Worm (Caenorhabditis elegans): ENCODE results near the gene tyr-2.
A peak's percentile ranks its signal among the peaks of the same experiment; 100 is the strongest.

tyr-2 gene

DNA sequence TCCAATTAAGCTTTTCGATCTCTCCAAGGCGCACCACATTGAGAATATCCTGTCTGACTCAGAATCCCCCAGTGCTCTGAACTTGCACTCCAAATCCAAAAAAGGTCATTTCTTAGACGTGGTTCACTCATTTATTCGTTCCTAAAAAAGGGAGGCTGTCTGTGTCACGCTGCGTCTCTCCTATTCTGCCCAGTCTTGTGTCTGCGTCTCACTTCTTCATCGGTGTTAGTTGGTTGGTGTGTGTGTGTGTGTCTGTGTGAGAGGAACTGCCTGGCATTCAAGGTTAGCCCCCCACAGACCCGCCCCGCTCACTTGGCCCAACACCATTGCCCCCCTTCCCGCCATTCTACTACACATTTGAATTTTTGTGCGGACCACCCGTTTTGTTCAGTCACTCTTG, 26.5 kb upstream of the tyr-2 start (continued):
- no peak for TF ChIP-seq lin-29 (GFP tag; IDR thresholded peaks at IDR 0.05)
- TF ChIP-seq lin-13 (GFP tag; optimal IDR thresholded peaks at IDR 0.05): no peak
- no peak for TF ChIP-seq gei-8 (GFP tag; optimal IDR thresholded peaks at IDR 0.05)
- no peak for TF ChIP-seq F26F4.8 (GFP tag; conservative IDR thresholded peaks at IDR 0.05)

DNA sequence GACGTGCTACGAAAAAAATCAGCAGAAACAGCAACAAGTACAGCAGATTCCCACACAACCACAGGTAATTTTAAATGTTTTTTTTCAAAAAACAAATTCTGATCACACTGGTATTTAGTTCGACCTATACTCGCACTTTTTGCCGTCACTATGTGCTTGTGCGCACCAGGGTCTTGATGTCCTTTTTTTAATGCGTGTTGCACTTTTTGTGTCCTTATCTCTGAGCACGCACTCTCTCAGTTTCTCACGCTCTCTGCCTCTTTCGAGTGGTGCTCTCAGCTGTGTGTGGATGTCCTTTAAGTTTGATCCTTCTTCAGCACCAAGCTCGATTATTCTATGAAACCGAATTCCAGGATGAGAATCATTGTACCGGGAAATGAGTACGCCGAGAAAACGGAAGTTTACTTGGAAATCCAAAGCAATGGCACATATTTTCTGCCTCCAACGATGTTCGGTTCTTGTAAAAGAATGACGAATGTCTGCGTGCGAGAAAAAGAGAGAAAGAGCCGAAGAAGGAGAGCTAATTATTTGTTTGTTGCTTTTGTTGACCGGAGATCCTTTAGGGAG, 25.5 kb upstream of the tyr-2 start:
- no peak for TF ChIP-seq saeg-2 (GFP tag; IDR thresholded peaks at IDR 0.05)
- TF ChIP-seq hmg-1.1 (GFP tag; IDR thresholded peaks at IDR 0.05): no peak
- TF ChIP-seq daf-16 (GFP tag; optimal IDR thresholded peaks at IDR 0.05): no peak
- peak; percentile 11 for TF ChIP-seq daf-16 (tag; optimal IDR thresholded peaks at IDR 0.05)
- no peak for TF ChIP-seq set-16 (GFP tag; IDR thresholded peaks at IDR 0.05)
- no peak for TF ChIP-seq duxl-1 (tag; optimal IDR thresholded peaks at IDR 0.05; ENCODE audit: poor library complexity)
- no peak for TF ChIP-seq fos-1 (tag; optimal IDR thresholded peaks at IDR 0.05)
- TF ChIP-seq jun-1 (tag; optimal IDR thresholded peaks at IDR 0.05): no peak
- peak; percentile 35 for TF ChIP-seq dve-1 (tag; optimal IDR thresholded peaks at IDR 0.05; ENCODE audit: insufficient read depth)
- no peak for TF ChIP-seq snpc-4 (tag; optimal IDR thresholded peaks at IDR 0.05)
- TF ChIP-seq dmd-6 (GFP tag; IDR thresholded peaks at IDR 0.05): peak; percentile 23; the same call in 1 of the 2 replicates
- TF ChIP-seq mxl-3 (GFP tag; optimal IDR thresholded peaks at IDR 0.05): peak; percentile 44
- no peak for TF ChIP-seq spr-1 (tag; optimal IDR thresholded peaks at IDR 0.05)
- TF ChIP-seq ceh-82 (tag; optimal IDR thresholded peaks at IDR 0.05): no peak
- TF ChIP-seq lsy-2 (tag; optimal IDR thresholded peaks at IDR 0.05): peak in 1 of 2 experiments; percentile 14
- peak; percentile 49 for TF ChIP-seq nhr-11 (tag; optimal IDR thresholded peaks at IDR 0.05)
- TF ChIP-seq zip-11 (GFP tag; IDR thresholded peaks at IDR 0.05): no peak
- TF ChIP-seq dpl-1 (GFP tag; optimal IDR thresholded peaks at IDR 0.05): no peak
- no peak for TF ChIP-seq ceh-28 (tag; optimal IDR thresholded peaks at IDR 0.05)
- TF ChIP-seq mxl-2 (GFP tag; conservative IDR thresholded peaks at IDR 0.05): no peak
- TF ChIP-seq unc-39 (tag; optimal IDR thresholded peaks at IDR 0.05): no peak
- TF ChIP-seq lin-15B (tag; optimal IDR thresholded peaks at IDR 0.05): no peak
- TF ChIP-seq lin-29 (GFP tag; IDR thresholded peaks at IDR 0.05): no peak
- no peak for TF ChIP-seq lim-7 (GFP tag; IDR thresholded peaks at IDR 0.05)
- no peak for TF ChIP-seq zfp-3 (GFP tag; conservative IDR thresholded peaks at IDR 0.05)
- TF ChIP-seq nhr-76 (tag; optimal IDR thresholded peaks at IDR 0.05): no peak
- no peak for TF ChIP-seq nhr-41 (GFP tag; IDR thresholded peaks at IDR 0.05)
- no peak for TF ChIP-seq lin-39 (tag; optimal IDR thresholded peaks at IDR 0.05)
- peak in 1 of 2 experiments; percentile 42 for TF ChIP-seq unc-62 (GFP tag; optimal IDR thresholded peaks at IDR 0.05 in 1 of 2)
- TF ChIP-seq unc-62 (tag; optimal IDR thresholded peaks at IDR 0.05): no peak
- TF ChIP-seq Y5F2A.4 (GFP tag; optimal IDR thresholded peaks at IDR 0.05): no peak
- TF ChIP-seq spr-3 (GFP tag; optimal IDR thresholded peaks at IDR 0.05): no peak
- no peak for TF ChIP-seq nhr-237 (tag; optimal IDR thresholded peaks at IDR 0.05)
- no peak for TF ChIP-seq ceh-20 (GFP tag; IDR thresholded peaks at IDR 0.05)
- TF ChIP-seq zfp-2 (tag; optimal IDR thresholded peaks at IDR 0.05): no peak
- no peak for TF ChIP-seq nhr-111 (GFP tag; optimal IDR thresholded peaks at IDR 0.05)
- TF ChIP-seq ceh-62 (tag; optimal IDR thresholded peaks at IDR 0.05): no peak
- no peak for TF ChIP-seq dmd-8 (GFP tag; IDR thresholded peaks at IDR 0.05)
- no peak for TF ChIP-seq hif-1 (tag; optimal IDR thresholded peaks at IDR 0.05)
- TF ChIP-seq nhr-28 (tag; optimal IDR thresholded peaks at IDR 0.05): peak; percentile 38
- TF ChIP-seq daf-19 (GFP tag; conservative IDR thresholded peaks at IDR 0.05): no peak
- TF ChIP-seq cey-2 (tag; optimal IDR thresholded peaks at IDR 0.05; ENCODE audit: borderline replicate concordance, insufficient read depth): no peak
- no peak for TF ChIP-seq nhr-25 (tag; optimal IDR thresholded peaks at IDR 0.05; ENCODE audit: borderline replicate concordance, insufficient read depth)
- TF ChIP-seq egl-43 (GFP tag; IDR thresholded peaks at IDR 0.05): no peak
- no peak for TF ChIP-seq D1046.2 (GFP tag; IDR thresholded peaks at IDR 0.05)
- no peak for TF ChIP-seq egl-27 (tag; optimal IDR thresholded peaks at IDR 0.05)
- no peak for TF ChIP-seq skn-1 (tag; optimal IDR thresholded peaks at IDR 0.05)

Data from whole organism, L4 larva.